Worm (Caenorhabditis elegans): ENCODE results near the gene C29F7.1.
A peak's percentile ranks its signal among the peaks of the same experiment; 100 is the strongest.
"Not testable (repeated sequence)": the region's sequence is repeated elsewhere in the genome, so short reads cannot be mapped to it uniquely, and the experiment has no call there.

C29F7.1 gene

ce11 chrX:13401783-13402182 is 8.0 kb upstream of the C29F7.1 start, which contains the start of gene F02C12.1:
Gene F02C12.1, plus strand, starts transcription at chrX:13402083.
- TF ChIP-seq cog-1 (tag; optimal IDR thresholded peaks at IDR 0.05) (no peak), ztf-29 (GFP tag; IDR thresholded peaks at IDR 0.05) (no peak), flt-1 (GFP tag; IDR thresholded peaks at IDR 0.05) (no peak), klf-2 (GFP tag; conservative IDR thresholded peaks at IDR 0.05) (no peak)

DNA sequence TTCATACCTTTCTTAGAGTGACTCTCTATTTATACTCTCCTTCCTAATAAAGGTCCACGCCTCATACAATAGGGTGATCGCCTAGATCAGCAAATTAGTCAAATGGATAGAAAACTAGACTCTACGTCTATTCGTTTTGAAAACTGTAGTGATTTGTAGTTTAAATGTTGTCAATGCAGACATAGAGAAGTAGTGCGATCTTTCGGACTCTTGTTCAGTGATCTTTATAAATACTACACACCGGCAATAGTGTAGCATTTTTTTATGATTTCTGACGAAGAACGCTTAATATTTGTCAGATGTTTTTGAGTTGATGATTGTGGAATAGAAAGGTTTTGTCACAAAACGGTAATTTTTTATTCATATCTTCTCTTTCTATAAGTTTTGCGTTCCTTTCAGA is 1.6 kb downstream of the C29F7.1 start:
- TF ChIP-seq tab-1 (GFP tag; IDR thresholded peaks at IDR 0.05), result no peak
- TF ChIP-seq cog-1 (tag; optimal IDR thresholded peaks at IDR 0.05), result no peak
- TF ChIP-seq ref-1 (GFP tag; conservative IDR thresholded peaks at IDR 0.05), result no peak
- TF ChIP-seq flt-1 (GFP tag; IDR thresholded peaks at IDR 0.05), result no peak
- no peak for TF ChIP-seq ztf-29 (GFP tag; IDR thresholded peaks at IDR 0.05)
- no peak for TF ChIP-seq klf-2 (GFP tag; conservative IDR thresholded peaks at IDR 0.05)
- TF ChIP-seq ztf-23 (GFP tag; IDR thresholded peaks at IDR 0.05), result no peak
- TF ChIP-seq med-1 (GFP tag; optimal IDR thresholded peaks at IDR 0.05; ENCODE audit: insufficient read depth), result no peak
- no peak for TF ChIP-seq T22C8.4 (GFP tag; IDR thresholded peaks at IDR 0.05)

- TF ChIP-seq ref-1 (GFP tag; conservative IDR thresholded peaks at IDR 0.05), result no peak
- TF ChIP-seq med-1 (GFP tag; optimal IDR thresholded peaks at IDR 0.05; ENCODE audit: insufficient read depth), result no peak
- no peak for TF ChIP-seq ztf-23 (GFP tag; IDR thresholded peaks at IDR 0.05)
- no peak for TF ChIP-seq T22C8.4 (GFP tag; IDR thresholded peaks at IDR 0.05)
These were observed 2.6 kb downstream of the C29F7.1 start for ce11 chrX:13412307-13412706.

ce11 chrX:13414974-13415373 is 5.2 kb downstream of the C29F7.1 start:
- TF ChIP-seq ref-1 (GFP tag; conservative IDR thresholded peaks at IDR 0.05) (no peak; the same call in 1 of the 2 replicates), tab-1 (GFP tag; IDR thresholded peaks at IDR 0.05) (peak; percentile 86), klf-2 (GFP tag; conservative IDR thresholded peaks at IDR 0.05) (peak; percentile 77), cog-1 (tag; optimal IDR thresholded peaks at IDR 0.05) (peak; percentile 17), T22C8.4 (GFP tag; IDR thresholded peaks at IDR 0.05) (no peak), ztf-23 (GFP tag; IDR thresholded peaks at IDR 0.05) (peak; percentile 65; the same call in 1 of the 2 replicates), ztf-29 (GFP tag; IDR thresholded peaks at IDR 0.05) (peak; percentile 84), flt-1 (GFP tag; IDR thresholded peaks at IDR 0.05) (peak; percentile 60), med-1 (GFP tag; optimal IDR thresholded peaks at IDR 0.05; ENCODE audit: insufficient read depth) (no peak)

DNA sequence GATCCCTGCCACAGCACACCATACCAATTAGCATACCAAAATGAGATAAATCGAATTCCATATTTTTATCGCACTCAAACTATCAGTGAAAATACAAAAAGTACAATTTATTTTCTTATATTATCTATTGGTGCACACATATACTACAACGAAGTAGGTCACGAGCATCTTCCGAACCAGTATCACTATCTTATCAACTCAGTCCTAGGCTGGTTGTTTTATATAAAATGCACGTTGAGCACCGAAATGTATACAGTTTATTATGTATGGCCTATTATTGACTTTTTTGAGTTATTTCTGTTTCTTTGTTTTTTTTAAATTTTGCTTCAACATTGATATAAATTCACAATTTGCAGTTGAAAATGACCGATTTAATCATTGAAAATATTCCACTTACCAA is 6.0 kb downstream of the C29F7.1 start, which contains the start of gene C29F7.2:
Gene C29F7.2 (plus strand): TSS at position 357 of the 400 bp plus-strand sequence.
- TF ChIP-seq ref-1 (GFP tag; conservative IDR thresholded peaks at IDR 0.05) (no peak), klf-2 (GFP tag; conservative IDR thresholded peaks at IDR 0.05) (no peak), ztf-23 (GFP tag; IDR thresholded peaks at IDR 0.05) (no peak), flt-1 (GFP tag; IDR thresholded peaks at IDR 0.05) (no peak), tab-1 (GFP tag; IDR thresholded peaks at IDR 0.05) (no peak), med-1 (GFP tag; optimal IDR thresholded peaks at IDR 0.05; ENCODE audit: insufficient read depth) (no peak), ztf-29 (GFP tag; IDR thresholded peaks at IDR 0.05) (no peak), T22C8.4 (GFP tag; IDR thresholded peaks at IDR 0.05) (no peak), cog-1 (tag; optimal IDR thresholded peaks at IDR 0.05) (no peak)

DNA sequence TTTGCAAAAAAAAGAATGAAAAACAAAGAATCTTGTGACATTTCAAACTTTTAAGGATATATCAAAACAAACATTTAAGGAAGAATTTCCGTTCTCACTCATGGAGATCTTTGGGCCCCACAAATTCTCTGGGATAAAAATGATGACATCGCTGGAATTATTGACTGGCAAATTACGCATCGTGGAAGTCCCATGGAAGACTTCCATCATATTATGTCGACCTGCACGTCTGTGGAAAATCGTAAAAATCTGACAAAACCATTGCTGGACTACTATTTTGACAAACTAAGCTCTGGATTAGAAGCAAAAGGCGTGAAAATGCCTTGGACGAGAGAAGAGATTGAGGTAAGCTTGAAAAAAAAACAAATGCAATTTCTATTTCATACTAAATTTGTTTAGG is 7.7 kb downstream of the C29F7.1 start:
- TF ChIP-seq T22C8.4 (GFP tag; IDR thresholded peaks at IDR 0.05) (no peak), ztf-23 (GFP tag; IDR thresholded peaks at IDR 0.05) (no peak), cog-1 (tag; optimal IDR thresholded peaks at IDR 0.05) (no peak), ztf-29 (GFP tag; IDR thresholded peaks at IDR 0.05) (no peak), tab-1 (GFP tag; IDR thresholded peaks at IDR 0.05) (no peak), ref-1 (GFP tag; conservative IDR thresholded peaks at IDR 0.05) (no peak), klf-2 (GFP tag; conservative IDR thresholded peaks at IDR 0.05) (no peak), flt-1 (GFP tag; IDR thresholded peaks at IDR 0.05) (no peak), med-1 (GFP tag; optimal IDR thresholded peaks at IDR 0.05; ENCODE audit: insufficient read depth) (no peak)

DNA sequence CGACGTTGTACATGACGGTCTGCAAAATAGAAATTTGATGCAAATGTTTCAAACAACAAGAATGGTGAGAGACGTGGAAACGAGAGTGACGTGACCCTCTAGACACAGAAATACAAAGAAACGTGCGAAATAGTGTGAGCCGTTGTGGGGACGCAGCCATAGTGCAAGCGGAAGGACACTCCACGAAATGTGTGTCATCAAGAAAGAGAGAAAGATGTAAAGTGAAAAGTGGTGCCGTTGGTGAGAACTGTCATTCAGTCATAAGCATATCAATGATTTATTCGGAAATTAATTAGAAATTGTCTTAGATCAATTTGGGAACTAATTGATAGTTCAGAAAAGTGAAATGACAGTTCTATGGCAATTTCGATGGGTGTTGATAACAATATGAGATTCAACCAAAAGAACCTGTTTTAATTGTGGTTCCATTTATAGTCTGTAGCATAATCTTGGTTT is 10.2 kb downstream of the C29F7.1 start, which contains the start of gene C29F7.3:
Gene C29F7.3 (minus strand): TSS at position 51 of the 456 bp plus-strand sequence.
- TF ChIP-seq cog-1 (tag; optimal IDR thresholded peaks at IDR 0.05) (peak; percentile 58), T22C8.4 (GFP tag; IDR thresholded peaks at IDR 0.05) (no peak), tab-1 (GFP tag; IDR thresholded peaks at IDR 0.05) (no peak), ztf-23 (GFP tag; IDR thresholded peaks at IDR 0.05) (no peak)

- no peak for TF ChIP-seq ztf-23 (GFP tag; IDR thresholded peaks at IDR 0.05)
- no peak for TF ChIP-seq flt-1 (GFP tag; IDR thresholded peaks at IDR 0.05)
- no peak for TF ChIP-seq klf-2 (GFP tag; conservative IDR thresholded peaks at IDR 0.05)
- no peak for TF ChIP-seq med-1 (GFP tag; optimal IDR thresholded peaks at IDR 0.05; ENCODE audit: insufficient read depth)
- no peak for TF ChIP-seq ref-1 (GFP tag; conservative IDR thresholded peaks at IDR 0.05)
- TF ChIP-seq ztf-29 (GFP tag; IDR thresholded peaks at IDR 0.05), result no peak
- no peak for TF ChIP-seq tab-1 (GFP tag; IDR thresholded peaks at IDR 0.05)
- TF ChIP-seq T22C8.4 (GFP tag; IDR thresholded peaks at IDR 0.05), result no peak
- TF ChIP-seq cog-1 (tag; optimal IDR thresholded peaks at IDR 0.05), result no peak
These were observed 11.3 kb downstream of the C29F7.1 start for ce11 chrX:13421068-13421467.

DNA sequence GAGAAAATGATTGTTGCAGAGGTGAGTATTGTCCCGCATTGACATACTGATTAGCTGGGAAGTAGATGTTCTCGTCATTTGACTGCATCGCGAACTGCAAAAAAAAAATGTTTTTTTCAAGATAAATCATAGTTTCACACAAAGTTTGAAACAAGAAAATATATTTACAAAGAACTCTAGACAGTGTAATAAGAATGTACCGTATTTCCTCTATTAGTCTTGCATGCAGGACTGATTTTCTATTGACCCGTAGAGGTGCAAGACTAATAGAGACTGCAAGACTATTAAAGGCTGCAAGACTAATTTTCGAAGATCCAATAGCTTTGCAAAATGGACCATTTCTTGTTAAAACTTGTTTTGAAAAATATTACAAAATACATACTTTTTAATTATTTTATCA is 13.6 kb downstream of the C29F7.1 start, which contains the start of gene fkh-3:
Gene fkh-3 (minus strand): TSS at position 101 of the 400 bp plus-strand sequence.
- TF ChIP-seq klf-2 (GFP tag; conservative IDR thresholded peaks at IDR 0.05) (no peak), ref-1 (GFP tag; conservative IDR thresholded peaks at IDR 0.05) (no peak), med-1 (GFP tag; optimal IDR thresholded peaks at IDR 0.05; ENCODE audit: insufficient read depth) (no peak), T22C8.4 (GFP tag; IDR thresholded peaks at IDR 0.05) (no peak), ztf-23 (GFP tag; IDR thresholded peaks at IDR 0.05) (no peak), tab-1 (GFP tag; IDR thresholded peaks at IDR 0.05) (no peak), ztf-29 (GFP tag; IDR thresholded peaks at IDR 0.05) (no peak), cog-1 (tag; optimal IDR thresholded peaks at IDR 0.05) (no peak), flt-1 (GFP tag; IDR thresholded peaks at IDR 0.05) (no peak)

ce11 chrX:13428755-13429154 is 19.0 kb downstream of the C29F7.1 start, which contains the start of gene fkh-4:
Gene fkh-4, minus strand, starts transcription at chrX:13428855.
- not testable (repeated sequence) for TF ChIP-seq cog-1 (tag; optimal IDR thresholded peaks at IDR 0.05); ztf-29 (GFP tag; IDR thresholded peaks at IDR 0.05); ztf-23 (GFP tag; IDR thresholded peaks at IDR 0.05)
